Fruit fly (Drosophila melanogaster): ENCODE results near the gene KaiR1D.

The KaiR1D gene

dm6 chr3R:20821815-20822375 is 44.1 kb downstream of the KaiR1D start, which contains the start of the genes CG17271 and RpS20 (continued):
- peak; percentile 82 for TF ChIP-seq CG3065 (GFP tag; optimal IDR thresholded peaks at IDR 0.05)
- TF ChIP-seq CG3281 (GFP tag; optimal IDR thresholded peaks at IDR 0.05): peak; percentile 89
- TF ChIP-seq dpn (GFP tag; optimal IDR thresholded peaks at IDR 0.05): peak; percentile 95 to 97
- peak; percentile 72 for TF ChIP-seq ro (GFP tag; IDR thresholded peaks at IDR 0.05)
- peak; percentile 88 for TF ChIP-seq NK7.1 (GFP tag; optimal IDR thresholded peaks at IDR 0.05)
- TF ChIP-seq CG15269 (tag; optimal IDR thresholded peaks at IDR 0.05): peak; percentile 83
- TF ChIP-seq CG9215 (GFP tag; IDR thresholded peaks at IDR 0.05): peak; percentile 89
- TF ChIP-seq jing (GFP tag; optimal IDR thresholded peaks at IDR 0.05): no peak
- TF ChIP-seq gsb-n (tag; optimal IDR thresholded peaks at IDR 0.05): peak; percentile 85
- TF ChIP-seq CG10431 (GFP tag; optimal IDR thresholded peaks at IDR 0.05): peak; percentile 80
- peak; percentile 68 for TF ChIP-seq cg (GFP tag; optimal IDR thresholded peaks at IDR 0.05)
- no peak for TF ChIP-seq pan (optimal IDR thresholded peaks at IDR 0.05)
- peak in 1 of 2 experiments; percentile 90 for TF ChIP-seq pan (GFP tag; optimal IDR thresholded peaks at IDR 0.05 in 1 of 2, IDR thresholded peaks at IDR 0.05 in 1 of 2)
- TF ChIP-seq corto (GFP tag; optimal IDR thresholded peaks at IDR 0.05): no peak
- TF ChIP-seq CG13775 (GFP tag; optimal IDR thresholded peaks at IDR 0.05): peak; percentile 94
- TF ChIP-seq CG7745 (tag; optimal IDR thresholded peaks at IDR 0.05): no peak
- peak in 1 of 2 experiments; percentile 57 for TF ChIP-seq eve (GFP tag; optimal IDR thresholded peaks at IDR 0.05)
- TF ChIP-seq CG31365 (tag; optimal IDR thresholded peaks at IDR 0.05): peak; percentile 52
- TF ChIP-seq fu2 (GFP tag; optimal IDR thresholded peaks at IDR 0.05): peak; percentile 94
- peak; percentile 71; the same call in 1 of the 2 replicates for TF ChIP-seq rib (GFP tag; IDR thresholded peaks at IDR 0.05)
- TF ChIP-seq ken (GFP tag; IDR thresholded peaks at IDR 0.05): peak; percentile 89
- TF ChIP-seq Spps (tag; optimal IDR thresholded peaks at IDR 0.05): peak; percentile 70
- TF ChIP-seq salm (tag; optimal IDR thresholded peaks at IDR 0.05): peak; percentile 62
- peak; percentile 81 for TF ChIP-seq CG8765 (GFP tag; IDR thresholded peaks at IDR 0.05)
- peak; percentile 91 to 95 for TF ChIP-seq Pdp1 (GFP tag; optimal IDR thresholded peaks at IDR 0.05)
- TF ChIP-seq pfk (GFP tag; optimal IDR thresholded peaks at IDR 0.05): peak; percentile 48
- peak; percentile 79 for TF ChIP-seq stc (GFP tag; IDR thresholded peaks at IDR 0.05)
- no peak for TF ChIP-seq Doc3 (GFP tag; IDR thresholded peaks at IDR 0.05; ENCODE audit: partially characterized antibody)
- peak; percentile 89 for TF ChIP-seq CG2678 (tag; optimal IDR thresholded peaks at IDR 0.05)
- TF ChIP-seq Myb (GFP tag; optimal IDR thresholded peaks at IDR 0.05): peak; percentile 83
- TF ChIP-seq Atf-2 (GFP tag; optimal IDR thresholded peaks at IDR 0.05): peak; percentile 91
- peak; percentile 91 for TF ChIP-seq Gug (GFP tag; IDR thresholded peaks at IDR 0.05)
- peak; percentile 82 for TF ChIP-seq nau (GFP tag; optimal IDR thresholded peaks at IDR 0.05)
- peak; percentile 83 for TF ChIP-seq HLH3B (GFP tag; IDR thresholded peaks at IDR 0.05)
- TF ChIP-seq GATAe (GFP tag; conservative IDR thresholded peaks at IDR 0.05): peak; percentile 73
- TF ChIP-seq gfzf (GFP tag; optimal IDR thresholded peaks at IDR 0.05): peak; percentile 93
- peak; percentile 96 for TF ChIP-seq Xbp1 (GFP tag; optimal IDR thresholded peaks at IDR 0.05)
- TF ChIP-seq YL-1 (GFP tag; optimal IDR thresholded peaks at IDR 0.05): peak; percentile 97
- peak; percentile 98 for TF ChIP-seq CG17385 (GFP tag; optimal IDR thresholded peaks at IDR 0.05)
- peak; percentile 67 for TF ChIP-seq CG2875 (GFP tag; optimal IDR thresholded peaks at IDR 0.05)
- TF ChIP-seq dimm (GFP tag; IDR thresholded peaks at IDR 0.05): peak; percentile 68
- peak; percentile 81 for TF ChIP-seq HHEX (GFP tag; optimal IDR thresholded peaks at IDR 0.05)
- TF ChIP-seq fd102C (GFP tag; optimal IDR thresholded peaks at IDR 0.05): peak; percentile 73
- TF ChIP-seq CG10959 (GFP tag; IDR thresholded peaks at IDR 0.05): peak; percentile 67
- peak; percentile 92 for TF ChIP-seq CG11695 (GFP tag; IDR thresholded peaks at IDR 0.05)
- peak; percentile 91 for TF ChIP-seq Bdp1 (GFP tag; optimal IDR thresholded peaks at IDR 0.05)
- peak; percentile 87 for TF ChIP-seq NfI (GFP tag; optimal IDR thresholded peaks at IDR 0.05)
- TF ChIP-seq pnt (GFP tag; optimal IDR thresholded peaks at IDR 0.05): peak; percentile 94
- peak; percentile 72 for TF ChIP-seq Asciz (GFP tag; optimal IDR thresholded peaks at IDR 0.05)
- TF ChIP-seq hbn (GFP tag; IDR thresholded peaks at IDR 0.05; ENCODE audit: partially characterized antibody): 0 out of 2 replicates have a peak, but pooled peaks have one; percentile 32

Measured in whole organism, embryonic.